Worm (Caenorhabditis elegans): ENCODE measurements around the gene szy-4.

DNA sequence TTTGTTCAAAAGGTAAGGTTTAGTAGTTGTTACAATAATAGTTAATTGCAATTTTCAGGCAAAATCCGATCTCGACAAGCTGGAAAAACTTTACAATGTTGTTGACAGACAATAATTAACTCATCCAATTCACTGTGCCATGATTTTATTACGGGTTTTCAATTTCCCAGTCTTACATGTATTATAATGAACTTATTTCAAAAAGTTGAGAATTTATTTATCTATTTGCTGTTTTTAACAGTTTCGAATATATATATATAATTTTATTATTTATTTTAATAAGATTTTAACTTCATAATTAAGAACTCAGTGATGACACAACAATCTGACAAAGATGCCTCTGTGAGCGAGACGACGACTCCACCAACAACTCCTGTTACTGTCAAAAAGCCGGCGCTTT is 47.6 kb downstream of the szy-4 start, which contains the start of gene lelo-1:
- TF ChIP-seq hmg-4 (GFP tag; optimal IDR thresholded peaks at IDR 0.05) (no peak), ceh-13 (GFP tag; optimal IDR thresholded peaks at IDR 0.05) (no peak), tra-4 (tag; optimal IDR thresholded peaks at IDR 0.05) (no peak), scrt-1 (GFP tag; IDR thresholded peaks at IDR 0.05) (no peak), hnd-1 (tag; optimal IDR thresholded peaks at IDR 0.05) (no peak), F13C5.2 (tag; optimal IDR thresholded peaks at IDR 0.05) (no peak), tbx-37 (GFP tag; conservative IDR thresholded peaks at IDR 0.05) (no peak), hmbx-1 (tag; optimal IDR thresholded peaks at IDR 0.05) (no peak), ama-1 (optimal IDR thresholded peaks at IDR 0.05) (no peak), ets-7 (tag; optimal IDR thresholded peaks at IDR 0.05) (no peak), flt-1 (GFP tag; IDR thresholded peaks at IDR 0.05) (no peak), aly-1 (tag; optimal IDR thresholded peaks at IDR 0.05) (no peak)

Measured in whole organism, early embryonic.